Worm (Caenorhabditis elegans) whole organism, L4 larva: ENCODE data around the gene mbf-1.

Source experiments
- F44E2.7 ChIP-seq: fragments of 200-800 bp; sonication (Bioruptor generic); IDR thresholded peaks from 2 replicates; pipeline ENCODE4 v2.1.2; 2022; ENCODE audit warnings: missing genetic modification characterization, missing compliant biosample characterization
- R02D3.7 ChIP-seq: fragments of 150-350 bp; sonication (generic microtip); optimal IDR thresholded peaks from 3 replicates; lab custom pipeline; 2014; ENCODE audit warnings: missing biosample characterization, missing genetic modification characterization
- Y75B8A.6 ChIP-seq: fragments of 200-800 bp; sonication (Bioruptor generic); IDR thresholded peaks from 2 replicates; pipeline ENCODE4 v1.3.6; 2022; ENCODE audit warnings: missing genetic modification reagents, missing genetic modification characterization, missing compliant biosample characterization
- ZK546.5 ChIP-seq, 2 experiments: sonication (generic microtip); optimal IDR thresholded peaks; 2 replicates each; lab custom pipeline; 2017; ENCODE audit warnings: missing biosample characterization in 2 of 2, missing genetic modification characterization in 2 of 2
- aha-1 ChIP-seq: fragments of 150-350 bp; peaks from one replicate; lab custom pipeline; 2014; ENCODE audit warnings: missing biosample characterization, missing genetic modification characterization
- ceh-20 ChIP-seq: fragments of 200-800 bp; sonication (Bioruptor generic); IDR thresholded peaks from 2 replicates; pipeline ENCODE4 v1.3.6; 2022; ENCODE audit warnings: missing genetic modification reagents, missing genetic modification characterization, missing compliant biosample characterization
- ces-1 ChIP-seq: fragments of 150-350 bp; sonication (generic microtip); optimal IDR thresholded peaks from 4 replicates; lab custom pipeline; 2014; ENCODE audit warnings: missing biosample characterization, missing genetic modification reagents, missing genetic modification characterization
- cey-2 ChIP-seq: sonication (generic microtip); optimal IDR thresholded peaks from 3 replicates; lab custom pipeline; 2017; ENCODE audit warnings: missing genetic modification characterization, mild to moderate bottlenecking, missing compliant biosample characterization, antibody characterized with exemption, borderline replicate concordance; ENCODE audit not compliant: insufficient read depth
- daf-16 ChIP-seq, 3 experiments: sonication (generic microtip); optimal IDR thresholded peaks; 2 replicates each; lab custom pipeline; 2016 to 2017; ENCODE audit warnings: missing genetic modification characterization in 3 of 3, missing genetic modification reagents in 3 of 3, mild to moderate bottlenecking in 2 of 3, missing compliant biosample characterization in 2 of 3, missing biosample characterization in 1 of 3, moderate library complexity in 1 of 3
- dmd-6 ChIP-seq: fragments of 200-800 bp; sonication (Bioruptor generic); IDR thresholded peaks from 2 replicates; pipeline ENCODE4 v1.3.6; 2022; ENCODE audit warnings: missing genetic modification reagents, missing genetic modification characterization, missing compliant biosample characterization
- dpl-1 ChIP-seq: fragments of 150-350 bp; optimal IDR thresholded peaks from 2 replicates; lab custom pipeline; 2014; ENCODE audit warnings: missing biosample characterization, missing genetic modification reagents, missing genetic modification characterization
- dve-1 ChIP-seq: sonication (generic microtip); optimal IDR thresholded peaks from 2 replicates; lab custom pipeline; 2017; ENCODE audit warnings: antibody characterized with exemption, mild to moderate bottlenecking, missing genetic modification characterization, missing compliant biosample characterization; ENCODE audit not compliant: insufficient read depth
- fos-1 ChIP-seq: fragments of 150-350 bp; optimal IDR thresholded peaks from 2 replicates; lab custom pipeline; 2014; ENCODE audit warnings: missing biosample characterization, missing genetic modification characterization
- gei-8 ChIP-seq: fragments of 200-800 bp; sonication (Bioruptor generic); optimal IDR thresholded peaks from 2 replicates; lab custom pipeline; 2018; ENCODE audit warnings: mild to moderate bottlenecking, missing genetic modification characterization, missing compliant biosample characterization
- hlh-11 ChIP-seq: fragments of 200-800 bp; sonication (Bioruptor generic); optimal IDR thresholded peaks from 2 replicates; lab custom pipeline; 2018; ENCODE audit warnings: mild to moderate bottlenecking, missing genetic modification characterization, missing compliant biosample characterization
- jun-1 ChIP-seq: fragments of 150-350 bp; optimal IDR thresholded peaks from 2 replicates; lab custom pipeline; 2014; ENCODE audit warnings: missing biosample characterization, missing genetic modification reagents, missing genetic modification characterization
- lim-7 ChIP-seq: fragments of 200-800 bp; sonication (Bioruptor generic); IDR thresholded peaks from 2 replicates; pipeline ENCODE4 v1.3.6; 2022; ENCODE audit warnings: missing genetic modification characterization, missing compliant biosample characterization
- lin-1 ChIP-seq: fragments of 200-800 bp; sonication (Bioruptor generic); IDR thresholded peaks from 2 replicates; pipeline ENCODE4 v1.3.6; 2022; ENCODE audit warnings: missing genetic modification reagents, missing genetic modification characterization, missing compliant biosample characterization
- lin-13 ChIP-seq: fragments of 150-350 bp; optimal IDR thresholded peaks from 2 replicates; lab custom pipeline; 2014; ENCODE audit warnings: missing biosample characterization, missing genetic modification reagents, missing genetic modification characterization
- lin-29 ChIP-seq: fragments of 200-800 bp; sonication (Bioruptor generic); IDR thresholded peaks from 2 replicates; pipeline ENCODE4 v1.3.6; 2022; ENCODE audit warnings: missing genetic modification reagents, missing genetic modification characterization, missing compliant biosample characterization
- madf-5 ChIP-seq, 2 experiments: fragments of 200-800 bp; sonication (Bioruptor generic); IDR thresholded peaks; 2 replicates each; pipeline ENCODE4 v1.3.6; 2022; ENCODE audit warnings: missing compliant biosample characterization in 2 of 2, missing genetic modification characterization in 2 of 2
- madf-9 ChIP-seq: fragments of 200-800 bp; sonication (Bioruptor generic); conservative IDR thresholded peaks from 2 replicates; pipeline ENCODE4 v1.3.6; 2022; ENCODE audit warnings: missing genetic modification reagents, missing genetic modification characterization, missing compliant biosample characterization
- mdl-1 ChIP-seq, 2 experiments: fragments of 150-350 bp in 1 of 2; sonication (generic microtip) in 1 of 2; optimal IDR thresholded peaks; 2 replicates each; lab custom pipeline; 2014 to 2017; ENCODE audit warnings: missing biosample characterization in 2 of 2, missing genetic modification characterization in 2 of 2
- mes-2 ChIP-seq: sonication (generic microtip); optimal IDR thresholded peaks from 2 replicates; lab custom pipeline; 2016; ENCODE audit warnings: missing genotype, mild to moderate bottlenecking, missing genetic modification characterization, missing compliant biosample characterization; ENCODE audit not compliant: poor library complexity, severe bottlenecking
- nhr-10 ChIP-seq: fragments of 150-350 bp; optimal IDR thresholded peaks from 2 replicates; lab custom pipeline; 2014; ENCODE audit warnings: missing biosample characterization, missing genetic modification characterization
- nhr-102 ChIP-seq: sonication (generic microtip); optimal IDR thresholded peaks from 2 replicates; lab custom pipeline; 2016; ENCODE audit warnings: mild to moderate bottlenecking, missing genetic modification characterization, moderate library complexity, missing compliant biosample characterization
- nhr-11 ChIP-seq: fragments of 150-350 bp; optimal IDR thresholded peaks from 2 replicates; lab custom pipeline; 2014; ENCODE audit warnings: missing biosample characterization, missing genetic modification characterization
- nhr-111 ChIP-seq: fragments of 200-800 bp; sonication (Bioruptor generic); optimal IDR thresholded peaks from 2 replicates; lab custom pipeline; 2018; ENCODE audit warnings: mild to moderate bottlenecking, missing genetic modification characterization, missing compliant biosample characterization
- nhr-25 ChIP-seq: sonication (generic microtip); optimal IDR thresholded peaks from 2 replicates; lab custom pipeline; 2017; ENCODE audit warnings: missing genetic modification characterization, mild to moderate bottlenecking, missing compliant biosample characterization, antibody characterized with exemption, moderate library complexity, borderline replicate concordance; ENCODE audit not compliant: insufficient read depth
- nhr-41 ChIP-seq: fragments of 200-800 bp; sonication (Bioruptor generic); IDR thresholded peaks from 2 replicates; pipeline ENCODE4 v1.3.6; 2022; ENCODE audit warnings: missing genetic modification reagents, missing genetic modification characterization, missing compliant biosample characterization
- nhr-76 ChIP-seq: fragments of 150-350 bp; optimal IDR thresholded peaks from 2 replicates; lab custom pipeline; 2014; ENCODE audit warnings: missing biosample characterization, missing genetic modification characterization
- nhr-77 ChIP-seq: fragments of 150-350 bp; optimal IDR thresholded peaks from 2 replicates; lab custom pipeline; 2014; ENCODE audit warnings: missing biosample characterization, missing genetic modification characterization
- php-3 ChIP-seq: fragments of 200-800 bp; sonication (Bioruptor generic); IDR thresholded peaks from 2 replicates; pipeline ENCODE4 v1.3.6; 2022; ENCODE audit warnings: missing genetic modification reagents, missing genetic modification characterization, missing compliant biosample characterization
- pqm-1 ChIP-seq: sonication (generic microtip); optimal IDR thresholded peaks from 2 replicates; lab custom pipeline; 2017; ENCODE audit warnings: missing biosample characterization, missing genetic modification characterization
- rbr-2 ChIP-seq: sonication (generic microtip); optimal IDR thresholded peaks from 2 replicates; lab custom pipeline; 2016; ENCODE audit warnings: missing genotype, missing genetic modification characterization, missing compliant biosample characterization
- saeg-2 ChIP-seq: fragments of 200-800 bp; sonication (Bioruptor generic); IDR thresholded peaks from 2 replicates; pipeline ENCODE4 v1.3.6; 2022; ENCODE audit warnings: missing genetic modification reagents, missing genetic modification characterization, missing compliant biosample characterization
- skn-1 ChIP-seq: fragments of 150-350 bp; optimal IDR thresholded peaks from 2 replicates; lab custom pipeline; 2014; ENCODE audit warnings: missing biosample characterization, missing genetic modification characterization
- snpc-4 ChIP-seq: fragments of 150-350 bp; optimal IDR thresholded peaks from 2 replicates; lab custom pipeline; 2014; ENCODE audit warnings: missing biosample characterization, missing genetic modification characterization
- unc-39 ChIP-seq: sonication (generic microtip); optimal IDR thresholded peaks from 2 replicates; lab custom pipeline; 2017; ENCODE audit warnings: missing biosample characterization, missing genetic modification characterization
- unc-62 ChIP-seq, 3 experiments: fragments of 150-350 bp in 1 of 3; sonication (generic microtip); optimal IDR thresholded peaks in 2 of 3; peaks in 1 of 3; 1 replicate in 1 of 3; 2 replicates in 2 of 3; lab custom pipeline; 2014 to 2017; ENCODE audit warnings: missing biosample characterization in 3 of 3, missing genetic modification characterization in 3 of 3, missing genetic modification reagents in 3 of 3, missing genotype in 1 of 3
- zag-1 ChIP-seq: fragments of 150-350 bp; optimal IDR thresholded peaks from 2 replicates; lab custom pipeline; 2014; ENCODE audit warnings: missing biosample characterization, missing genetic modification characterization
- zfp-3 ChIP-seq: fragments of 200-800 bp; sonication (Bioruptor generic); conservative IDR thresholded peaks from 2 replicates; pipeline ENCODE4 v1.3.6; 2022; ENCODE audit warnings: missing genetic modification reagents, missing genetic modification characterization, missing compliant biosample characterization
- zip-11 ChIP-seq: fragments of 200-800 bp; sonication (Bioruptor generic); IDR thresholded peaks from 2 replicates; pipeline ENCODE4 v1.3.6; 2022; ENCODE audit warnings: missing genetic modification characterization, missing compliant biosample characterization

Gene mbf-1

ce11 chrIV:11459684-11460083, 20.5 kb downstream of the mbf-1 start, which contains the start of gene npr-3:
Gene npr-3, plus strand, starts transcription at chrIV:11459984.
- TF ChIP-seq hlh-11 (no peak), ces-1 (no peak), nhr-76 (tag; lab: Kevin White, UChicago) (no peak), ZK546.5 (tag; optimal IDR thresholded peaks at IDR 0.05; lab: Kevin White, UChicago) (no peak), lin-13 (GFP tag; lab: Kevin White, UChicago) (no peak), ceh-20 (GFP tag; lab: Robert Waterston, UW) (no peak), madf-5 (GFP tag; IDR thresholded peaks at IDR 0.05; lab: Robert Waterston, UW) (no peak), daf-16 (GFP tag; optimal IDR thresholded peaks at IDR 0.05; lab: Kevin White, UChicago) (no peak), daf-16 (tag; optimal IDR thresholded peaks at IDR 0.05; lab: Kevin White, UChicago) (no peak), unc-62 (GFP tag; optimal IDR thresholded peaks at IDR 0.05 in 1 of 2; lab: Kevin White, UChicago) (no peak), unc-62 (tag; optimal IDR thresholded peaks at IDR 0.05; lab: Kevin White, UChicago) (no peak), nhr-111 (GFP tag; lab: Kevin White, UChicago) (no peak), jun-1 (no peak), nhr-77 (tag; lab: Kevin White, UChicago) (no peak), mdl-1 (tag; optimal IDR thresholded peaks at IDR 0.05; lab: Kevin White, UChicago) (no peak)

DNA sequence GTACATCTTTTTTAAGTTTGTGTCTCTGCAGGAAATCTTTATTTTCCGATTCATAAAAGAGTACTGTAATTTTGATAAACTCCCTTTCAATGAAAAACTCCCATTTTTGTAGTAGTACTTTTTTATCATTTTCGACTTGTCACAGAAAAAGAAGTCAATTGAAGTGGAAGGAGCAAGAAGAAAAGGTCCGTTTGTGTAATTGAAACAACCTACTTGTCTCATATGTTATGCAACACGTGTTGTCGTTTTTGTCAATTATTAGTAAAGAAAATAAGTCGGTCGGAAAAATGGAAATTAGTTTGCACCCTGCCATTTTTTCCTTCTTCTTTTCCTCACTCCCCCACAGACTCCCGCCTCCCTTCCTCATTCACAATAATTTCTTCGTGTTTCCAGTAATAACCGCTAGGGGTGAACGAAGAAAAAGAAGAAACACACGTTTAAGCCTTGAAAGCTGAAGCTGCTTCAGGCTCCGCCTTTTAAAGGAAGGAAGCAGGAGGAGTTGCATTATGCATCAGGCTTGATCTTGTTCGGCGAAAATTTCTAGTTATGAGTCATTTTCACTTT, 21.4 kb downstream of the mbf-1 start:
- TF ChIP-seq Y75B8A.6 (GFP tag; lab: Robert Waterston, UW) (no peak), nhr-11 (tag; lab: Kevin White, UChicago) (peak; percentile 5), lim-7 (GFP tag; lab: Robert Waterston, UW) (no peak), nhr-102 (tag; lab: Kevin White, UChicago) (no peak), unc-62 (GFP tag; optimal IDR thresholded peaks at IDR 0.05 in 1 of 2; lab: Kevin White, UChicago) (peak in 1 of 2 experiments; percentile 91), unc-62 (tag; optimal IDR thresholded peaks at IDR 0.05; lab: Kevin White, UChicago) (no peak), rbr-2 (tag; lab: Kevin White, UChicago) (no peak)

DNA sequence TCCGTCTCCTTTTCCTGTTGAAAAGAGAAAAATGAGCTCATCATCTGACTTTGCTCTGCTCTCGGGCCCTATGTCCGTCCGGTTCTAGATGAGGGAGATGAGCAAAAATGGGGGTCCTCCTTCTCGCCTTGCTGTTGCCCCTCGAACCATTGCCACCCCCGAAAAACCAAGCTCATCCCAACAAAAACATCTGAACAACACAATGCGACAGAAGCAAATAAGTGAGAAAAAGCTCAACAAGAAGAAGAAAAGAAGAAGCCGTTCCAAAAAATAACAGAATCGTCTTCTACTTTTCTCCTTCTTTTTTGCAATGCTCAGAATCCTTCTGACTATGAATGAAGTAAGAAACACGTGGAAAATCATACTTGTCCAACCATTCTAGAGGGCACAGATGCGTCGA, 24.3 kb downstream of the mbf-1 start:
- TF ChIP-seq aha-1 (tag; lab: Kevin White, UChicago) (peak; percentile 95), dve-1 (tag; lab: Kevin White, UChicago) (no peak)

DNA sequence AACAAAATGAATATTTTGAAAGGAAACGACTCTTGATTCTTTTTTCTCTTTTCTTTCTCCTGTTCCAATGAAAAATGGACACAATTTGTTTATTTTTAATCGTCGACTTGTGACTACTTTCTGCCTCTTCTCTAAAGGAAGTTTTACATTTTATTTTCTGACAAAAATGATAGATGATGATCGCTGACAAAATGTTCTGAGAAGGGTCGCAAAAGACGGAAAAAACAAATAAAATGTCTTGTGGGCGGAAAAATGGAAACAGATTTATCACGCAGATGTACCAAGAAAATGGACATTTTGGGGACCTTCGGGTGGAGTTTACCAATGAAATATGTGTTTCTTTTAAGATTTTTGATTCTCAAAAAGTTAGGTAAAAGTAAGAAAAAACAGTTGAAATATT, 27.2 kb downstream of the mbf-1 start:
- TF ChIP-seq lin-29 (GFP tag; lab: Robert Waterston, UW) (no peak), nhr-25 (tag; lab: Kevin White, UChicago) (no peak), dpl-1 (GFP tag; lab: Kevin White, UChicago) (no peak), pqm-1 (no peak), zag-1 (tag; lab: Kevin White, UChicago) (no peak), R02D3.7 (no peak), F44E2.7 (GFP tag; lab: Robert Waterston, UW) (no peak), fos-1 (tag; lab: Kevin White, UChicago) (no peak), php-3 (no peak), ZK546.5 (tag; optimal IDR thresholded peaks at IDR 0.05; lab: Kevin White, UChicago) (no peak), nhr-41 (no peak)

DNA sequence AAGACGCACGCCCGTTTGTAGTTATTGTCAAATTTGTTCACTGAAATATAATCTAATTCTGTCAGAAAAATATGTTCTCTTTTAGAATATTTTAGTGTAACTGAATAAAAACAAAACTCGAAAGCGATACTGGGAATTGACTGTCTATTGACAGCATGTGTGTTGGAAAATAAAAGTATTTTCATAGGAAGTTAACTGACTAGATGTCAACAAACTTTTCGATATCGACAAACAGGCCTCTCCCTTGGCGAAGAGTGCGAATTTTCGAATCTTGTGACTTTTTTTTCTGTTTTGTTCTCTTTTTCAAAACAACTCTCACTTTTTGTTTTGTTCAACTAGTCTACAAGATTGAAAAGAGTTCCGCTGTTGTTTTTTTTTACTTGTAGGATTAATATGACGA, 41.9 kb downstream of the mbf-1 start:
- no peak for TF ChIP-seq skn-1 (tag; lab: Kevin White, UChicago)
- no peak for TF ChIP-seq madf-9
- TF ChIP-seq Y75B8A.6 (GFP tag; lab: Robert Waterston, UW), result no peak
- TF ChIP-seq unc-39, result no peak
- no peak for TF ChIP-seq saeg-2 (GFP tag; lab: Robert Waterston, UW)
- peak; percentile 44; the same call in 1 of the 2 replicates for TF ChIP-seq dmd-6 (GFP tag; lab: Robert Waterston, UW)
- no peak for TF ChIP-seq gei-8 (GFP tag; lab: Kevin White, UChicago)
- no peak for TF ChIP-seq nhr-10 (tag; lab: Kevin White, UChicago)
- TF ChIP-seq cey-2 (tag; lab: Kevin White, UChicago), result no peak
- TF ChIP-seq aha-1 (tag; lab: Kevin White, UChicago), result peak; percentile 79
- TF ChIP-seq daf-16 (GFP tag; optimal IDR thresholded peaks at IDR 0.05; lab: Kevin White, UChicago), result no peak
- TF ChIP-seq daf-16 (tag; optimal IDR thresholded peaks at IDR 0.05; lab: Kevin White, UChicago), result peak; percentile 92
- no peak for TF ChIP-seq zfp-3 (GFP tag; lab: Robert Waterston, UW)
- TF ChIP-seq mes-2 (tag; lab: Kevin White, UChicago), result no peak
- TF ChIP-seq zip-11 (GFP tag; lab: Robert Waterston, UW), result no peak
- no peak for TF ChIP-seq lin-1 (GFP tag; lab: Robert Waterston, UW)
- TF ChIP-seq snpc-4 (tag; lab: Kevin White, UChicago), result no peak
